Worm (Caenorhabditis elegans) whole organism, late embryonic: ENCODE results near the gene morc-1.

Source experiments
- C08G9.2 ChIP-seq: sonication (generic microtip); optimal IDR thresholded peaks from 2 replicates; lab custom pipeline; 2016; ENCODE audit warnings: mild to moderate bottlenecking, missing genetic modification characterization, moderate library complexity, missing compliant biosample characterization
- F13H6.1 ChIP-seq: sonication (generic microtip); optimal IDR thresholded peaks from 2 replicates; lab custom pipeline; 2016; ENCODE audit warnings: missing genetic modification characterization, missing compliant biosample characterization
- K02D7.2 ChIP-seq: sonication (generic microtip); optimal IDR thresholded peaks from 2 replicates; lab custom pipeline; 2017; ENCODE audit warnings: mild to moderate bottlenecking, missing genetic modification characterization, missing compliant biosample characterization
- K09A11.1 ChIP-seq: sonication (generic microtip); optimal IDR thresholded peaks from 2 replicates; lab custom pipeline; 2017; ENCODE audit warnings: antibody characterized with exemption, mild to moderate bottlenecking, missing genetic modification characterization, missing compliant biosample characterization; ENCODE audit not compliant: insufficient read depth
- Y22D7AL.16 ChIP-seq: sonication (generic microtip); optimal IDR thresholded peaks from 2 replicates; lab custom pipeline; 2016; ENCODE audit warnings: missing genetic modification characterization, missing compliant biosample characterization
- ceh-14 ChIP-seq: sonication (generic microtip); optimal IDR thresholded peaks from 2 replicates; lab custom pipeline; 2016; ENCODE audit warnings: missing genotype, missing genetic modification characterization, missing compliant biosample characterization
- ceh-19 ChIP-seq: fragments of 200-800 bp; sonication (Bioruptor generic); optimal IDR thresholded peaks from 2 replicates; lab custom pipeline; 2018; ENCODE audit warnings: mild to moderate bottlenecking, missing genetic modification characterization, missing compliant biosample characterization
- ceh-2 ChIP-seq: sonication (generic microtip); optimal IDR thresholded peaks from 2 replicates; lab custom pipeline; 2016; ENCODE audit warnings: missing genotype, missing genetic modification characterization, missing compliant biosample characterization
- ceh-30 ChIP-seq: fragments of 150-350 bp; optimal IDR thresholded peaks from 2 replicates; lab custom pipeline; 2014; ENCODE audit warnings: missing biosample characterization, missing genetic modification characterization
- ceh-31 ChIP-seq: sonication (generic microtip); optimal IDR thresholded peaks from 2 replicates; lab custom pipeline; 2016; ENCODE audit warnings: missing genetic modification characterization, missing compliant biosample characterization
- ceh-48 ChIP-seq: sonication (generic microtip); optimal IDR thresholded peaks from 2 replicates; lab custom pipeline; 2016; ENCODE audit warnings: missing genetic modification characterization, inconsistent platforms, missing compliant biosample characterization
- ceh-6 ChIP-seq: fragments of 200-800 bp; sonication (Bioruptor generic); optimal IDR thresholded peaks from 2 replicates; lab custom pipeline; 2018; ENCODE audit warnings: mild to moderate bottlenecking, missing genetic modification characterization, missing compliant biosample characterization
- che-1 ChIP-seq: sonication (generic microtip); optimal IDR thresholded peaks from 2 replicates; lab custom pipeline; 2016; ENCODE audit warnings: mild to moderate bottlenecking, missing genetic modification characterization, missing compliant biosample characterization
- elt-2 ChIP-seq: sonication (generic microtip); optimal IDR thresholded peaks from 2 replicates; lab custom pipeline; 2016; ENCODE audit warnings: missing genetic modification reagents, missing genetic modification characterization, missing compliant biosample characterization
- elt-4 ChIP-seq: sonication (generic microtip); optimal IDR thresholded peaks from 2 replicates; lab custom pipeline; 2016; ENCODE audit warnings: missing genetic modification characterization, missing compliant biosample characterization
- fax-1 ChIP-seq: sonication (generic microtip); optimal IDR thresholded peaks from 2 replicates; lab custom pipeline; 2016; ENCODE audit warnings: missing genotype, missing genetic modification characterization, missing compliant biosample characterization
- fkh-6 ChIP-seq: sonication (generic microtip); optimal IDR thresholded peaks from 2 replicates; lab custom pipeline; 2016; ENCODE audit warnings: missing genetic modification characterization, missing compliant biosample characterization
- gmeb-2 ChIP-seq: sonication (generic microtip); optimal IDR thresholded peaks from 2 replicates; lab custom pipeline; 2016; ENCODE audit warnings: missing genetic modification characterization, inconsistent platforms, missing compliant biosample characterization
- hlh-13 ChIP-seq: fragments of 200-800 bp; sonication (Bioruptor generic); optimal IDR thresholded peaks from 2 replicates; lab custom pipeline; 2018; ENCODE audit warnings: mild to moderate bottlenecking, missing genetic modification characterization, missing compliant biosample characterization
- hlh-30 ChIP-seq: sonication (generic microtip); optimal IDR thresholded peaks from 2 replicates; lab custom pipeline; 2017; ENCODE audit warnings: antibody characterized with exemption, missing genetic modification characterization, missing compliant biosample characterization; ENCODE audit not compliant: insufficient read depth
- hlh-6 ChIP-seq: sonication (generic microtip); optimal IDR thresholded peaks from 2 replicates; lab custom pipeline; 2016; ENCODE audit warnings: missing genotype, missing genetic modification characterization, missing compliant biosample characterization
- lim-6 ChIP-seq: sonication (generic microtip); optimal IDR thresholded peaks from 2 replicates; lab custom pipeline; 2016; ENCODE audit warnings: missing genetic modification characterization, missing compliant biosample characterization
- lin-11 ChIP-seq: fragments of 200-800 bp; sonication (Bioruptor generic); optimal IDR thresholded peaks from 2 replicates; lab custom pipeline; 2018; ENCODE audit warnings: mild to moderate bottlenecking, missing genetic modification characterization, missing compliant biosample characterization
- madf-2 ChIP-seq: sonication (generic microtip); optimal IDR thresholded peaks from 2 replicates; lab custom pipeline; 2017; ENCODE audit warnings: missing genetic modification characterization, missing compliant biosample characterization
- mec-3 ChIP-seq: sonication (generic microtip); optimal IDR thresholded peaks from 2 replicates; lab custom pipeline; 2016; ENCODE audit warnings: borderline replicate concordance, missing genetic modification characterization, missing compliant biosample characterization
- nfya-1 ChIP-seq: sonication (generic microtip); optimal IDR thresholded peaks from 2 replicates; lab custom pipeline; 2017; ENCODE audit warnings: missing genetic modification characterization, mild to moderate bottlenecking, missing compliant biosample characterization, antibody characterized with exemption, moderate library complexity
- nhr-11 ChIP-seq: fragments of 150-350 bp; optimal IDR thresholded peaks from 2 replicates; lab custom pipeline; 2014; ENCODE audit warnings: missing biosample characterization, missing genetic modification characterization
- npax-4 ChIP-seq: sonication (generic microtip); optimal IDR thresholded peaks from 2 replicates; lab custom pipeline; 2016; ENCODE audit warnings: missing genetic modification characterization, missing compliant biosample characterization
- odd-2 ChIP-seq: sonication (generic microtip); optimal IDR thresholded peaks from 2 replicates; lab custom pipeline; 2017; ENCODE audit warnings: antibody characterized with exemption, mild to moderate bottlenecking, missing genetic modification characterization, missing compliant biosample characterization
- pag-3 ChIP-seq: sonication (generic microtip); optimal IDR thresholded peaks from 2 replicates; lab custom pipeline; 2016; ENCODE audit warnings: missing compliant biosample characterization, missing genetic modification characterization, borderline replicate concordance
- pha-2 ChIP-seq: sonication (generic microtip); optimal IDR thresholded peaks from 2 replicates; lab custom pipeline; 2017; ENCODE audit warnings: mild to moderate bottlenecking, missing genetic modification characterization, missing compliant biosample characterization
- pha-4 ChIP-seq: fragments of 150-350 bp; optimal IDR thresholded peaks from 2 replicates; lab custom pipeline; 2018; ENCODE audit warnings: missing biosample characterization, missing genetic modification reagents, missing genetic modification characterization
- pqm-1 ChIP-seq: sonication (generic microtip); optimal IDR thresholded peaks from 2 replicates; lab custom pipeline; 2016; ENCODE audit warnings: missing genetic modification characterization, missing compliant biosample characterization
- sdc-2 ChIP-seq: sonication (generic microtip); optimal IDR thresholded peaks from 2 replicates; lab custom pipeline; 2016; ENCODE audit warnings: missing genotype, missing genetic modification characterization, missing compliant biosample characterization
- sox-4 ChIP-seq: sonication (generic microtip); optimal IDR thresholded peaks from 2 replicates; lab custom pipeline; 2017; ENCODE audit warnings: mild to moderate bottlenecking, missing genetic modification characterization, inconsistent platforms, missing compliant biosample characterization
- ttx-3 ChIP-seq: sonication (generic microtip); optimal IDR thresholded peaks from 2 replicates; lab custom pipeline; 2016; ENCODE audit warnings: missing genetic modification reagents, missing genetic modification characterization, missing compliant biosample characterization
- unc-42 ChIP-seq: sonication (generic microtip); optimal IDR thresholded peaks from 2 replicates; lab custom pipeline; 2016; ENCODE audit warnings: missing genotype, missing genetic modification characterization, missing compliant biosample characterization
- ztf-16 ChIP-seq: sonication (generic microtip); optimal IDR thresholded peaks from 2 replicates; lab custom pipeline; 2017; ENCODE audit warnings: missing genetic modification characterization, missing compliant biosample characterization

Gene morc-1

DNA sequence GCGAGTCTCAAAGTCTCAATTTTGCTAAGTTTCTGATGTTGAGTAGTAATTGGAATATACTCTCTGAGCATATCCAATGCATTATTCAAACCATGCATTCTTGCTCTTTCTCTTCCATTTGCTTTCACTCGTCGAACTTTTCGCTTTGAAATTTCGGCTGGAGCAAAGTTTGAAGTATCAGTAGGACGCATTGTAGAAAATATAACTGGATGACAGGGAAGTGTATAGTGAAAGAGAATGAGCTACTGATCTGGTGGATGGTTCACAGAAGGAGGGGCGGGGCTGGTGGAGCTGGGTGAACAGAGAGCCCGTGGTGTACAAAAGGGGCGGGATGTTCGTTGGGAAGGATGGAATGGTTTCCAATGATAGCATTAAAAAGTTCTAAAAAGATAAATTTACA, 35.1 kb upstream of the morc-1 start:
- TF ChIP-seq elt-4 (no peak), nhr-11 (no peak), pha-4 (tag; lab: Kevin White, UChicago) (no peak), ceh-6 (GFP tag; lab: Kevin White, UChicago) (no peak)

DNA sequence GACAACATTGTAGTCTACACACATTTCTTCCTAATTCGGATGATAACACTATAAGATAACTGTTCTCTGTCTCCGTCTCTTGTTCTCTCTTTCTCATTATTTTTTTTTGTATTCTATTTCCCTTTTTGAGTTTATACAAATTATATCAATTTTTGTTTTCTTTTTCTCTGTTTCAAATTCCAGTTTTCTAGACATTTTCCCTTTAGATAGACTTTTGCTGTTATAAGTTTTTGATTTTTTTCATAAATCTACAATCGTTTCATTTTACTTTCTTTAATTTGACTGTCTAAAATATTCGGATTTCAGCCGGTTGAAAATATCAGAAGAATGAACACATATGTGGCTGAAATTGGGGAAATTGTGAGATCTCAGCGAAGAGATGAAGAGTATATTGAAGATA, 29.4 kb upstream of the morc-1 start, which contains the start of gene prx-10:
TSS of gene prx-10 (plus strand) at position 301 of the 400 bp plus-strand sequence.
- TF ChIP-seq hlh-6 (no peak), mec-3 (tag; lab: Kevin White, UChicago) (no peak), fkh-6 (no peak), elt-4 (no peak), ceh-48 (tag; lab: Kevin White, UChicago) (no peak), npax-4 (tag; lab: Kevin White, UChicago) (no peak), fax-1 (tag; lab: Kevin White, UChicago) (no peak), madf-2 (tag; lab: Kevin White, UChicago) (no peak), elt-2 (tag; lab: Kevin White, UChicago) (no peak), pqm-1 (tag; lab: Kevin White, UChicago) (no peak)

DNA sequence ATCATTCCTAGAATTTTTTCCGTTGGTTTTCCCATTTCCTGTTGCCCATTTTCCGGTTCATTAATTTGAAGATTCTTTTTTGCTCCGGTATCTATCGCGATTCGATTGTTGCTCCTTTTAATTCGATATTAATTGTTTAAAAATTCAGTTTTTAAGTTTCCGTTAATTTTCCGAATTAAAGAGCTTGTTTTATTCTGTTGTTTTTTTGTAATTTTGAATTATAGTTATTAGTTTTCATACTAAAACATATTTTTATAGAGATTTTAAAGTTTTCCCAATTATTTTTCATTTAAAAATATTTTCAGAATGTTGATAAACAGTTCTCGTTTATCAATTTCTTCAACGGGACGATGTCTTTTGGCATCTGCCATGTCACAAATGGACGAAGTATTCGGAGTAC, 27.6 kb upstream of the morc-1 start, which contains the start of gene mrps-26:
TSS of gene mrps-26 (plus strand) at position 301 of the 400 bp plus-strand sequence.
- TF ChIP-seq sdc-2 (tag; lab: Kevin White, UChicago) (no peak), pha-2 (no peak), ztf-16 (tag; lab: Kevin White, UChicago) (no peak), ceh-30 (tag; lab: Kevin White, UChicago) (no peak), mec-3 (tag; lab: Kevin White, UChicago) (no peak), lim-6 (tag; lab: Kevin White, UChicago) (no peak), C08G9.2 (tag; lab: Kevin White, UChicago) (no peak), elt-4 (no peak), nhr-11 (no peak), K02D7.2 (no peak), ceh-2 (tag; lab: Kevin White, UChicago) (no peak), unc-42 (tag; lab: Kevin White, UChicago) (no peak), K09A11.1 (tag; lab: Kevin White, UChicago) (no peak), hlh-30 (tag; lab: Kevin White, UChicago) (no peak), hlh-13 (GFP tag; lab: Kevin White, UChicago) (no peak), sox-4 (no peak)

DNA sequence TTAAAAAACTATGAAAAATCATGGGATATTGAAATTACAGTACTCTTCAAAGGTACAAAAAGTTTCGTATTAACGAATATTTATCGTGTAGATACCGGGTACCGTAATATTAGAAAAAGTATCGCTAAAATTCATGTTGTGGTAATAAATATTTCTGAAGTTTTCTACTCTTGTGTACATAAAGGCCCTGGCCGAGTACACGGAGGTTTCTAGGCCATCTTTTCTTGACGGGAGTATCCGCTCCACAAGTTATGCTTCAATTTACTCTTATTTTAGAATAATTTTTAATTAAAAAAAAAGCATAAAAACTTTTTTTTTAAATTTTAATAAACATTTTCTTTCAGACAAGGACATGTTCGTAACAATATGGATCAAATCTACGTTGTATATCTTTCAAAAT, 26.4 kb upstream of the morc-1 start:
- TF ChIP-seq hlh-13 (GFP tag; lab: Kevin White, UChicago) (no peak), pag-3 (tag; lab: Kevin White, UChicago) (no peak)

DNA sequence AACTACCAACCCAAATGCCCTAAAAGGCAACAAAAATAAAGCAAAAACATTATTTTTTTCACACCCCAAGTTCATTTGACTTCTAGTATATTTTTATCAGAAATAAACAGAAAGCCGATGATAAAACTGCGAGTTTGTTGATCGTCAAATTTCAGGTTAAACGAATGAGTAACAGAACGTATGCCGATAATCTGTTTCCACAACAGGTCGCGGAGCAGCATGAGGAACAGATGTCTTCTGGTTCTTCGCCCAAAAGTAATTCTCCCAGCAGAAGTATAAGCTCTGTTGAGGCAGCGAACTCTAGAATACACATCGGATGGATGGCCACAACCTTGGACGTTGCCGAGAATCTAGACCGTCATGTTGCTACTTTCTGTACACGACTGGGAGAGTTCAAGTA, 23.7 kb upstream of the morc-1 start, which contains the start of gene prmt-5:
TSS of gene prmt-5 (plus strand) at position 141 of the 400 bp plus-strand sequence.
- no peak for TF ChIP-seq hlh-30 (tag; lab: Kevin White, UChicago)
- TF ChIP-seq ztf-16 (tag; lab: Kevin White, UChicago) = no peak
- no peak for TF ChIP-seq ceh-19 (GFP tag; lab: Kevin White, UChicago)
- TF ChIP-seq F13H6.1 (tag; lab: Kevin White, UChicago) = no peak
- no peak for TF ChIP-seq lin-11
- TF ChIP-seq che-1 (tag; lab: Kevin White, UChicago) = no peak
- no peak for TF ChIP-seq hlh-6
- no peak for TF ChIP-seq pha-2
- TF ChIP-seq gmeb-2 (tag; lab: Kevin White, UChicago) = no peak
- TF ChIP-seq nfya-1 (tag; lab: Kevin White, UChicago) = no peak
- no peak for TF ChIP-seq ttx-3
- no peak for TF ChIP-seq odd-2 (tag; lab: Kevin White, UChicago)
- no peak for TF ChIP-seq Y22D7AL.16
- no peak for TF ChIP-seq ceh-14
- no peak for TF ChIP-seq K09A11.1 (tag; lab: Kevin White, UChicago)
- no peak for TF ChIP-seq ceh-31 (tag; lab: Kevin White, UChicago)
